Worm (Caenorhabditis elegans): ENCODE data around the gene sams-4.

- TF ChIP-seq him-1 (tag; optimal IDR thresholded peaks at IDR 0.05) = no peak
- TF ChIP-seq W03F9.2 (tag; optimal IDR thresholded peaks at IDR 0.05) = no peak
- TF ChIP-seq dao-5 (tag; optimal IDR thresholded peaks at IDR 0.05) = no peak
These were observed 25.2 kb downstream of the sams-4 start for ce11 chrIV:5820953-5821352.

All from whole organism, L4/young adult.